Fruit fly (Drosophila melanogaster): Measurements from ENCODE around the gene shtd.
A peak's percentile ranks its signal among the peaks of the same experiment; 100 is the strongest.

The shtd gene

DNA sequence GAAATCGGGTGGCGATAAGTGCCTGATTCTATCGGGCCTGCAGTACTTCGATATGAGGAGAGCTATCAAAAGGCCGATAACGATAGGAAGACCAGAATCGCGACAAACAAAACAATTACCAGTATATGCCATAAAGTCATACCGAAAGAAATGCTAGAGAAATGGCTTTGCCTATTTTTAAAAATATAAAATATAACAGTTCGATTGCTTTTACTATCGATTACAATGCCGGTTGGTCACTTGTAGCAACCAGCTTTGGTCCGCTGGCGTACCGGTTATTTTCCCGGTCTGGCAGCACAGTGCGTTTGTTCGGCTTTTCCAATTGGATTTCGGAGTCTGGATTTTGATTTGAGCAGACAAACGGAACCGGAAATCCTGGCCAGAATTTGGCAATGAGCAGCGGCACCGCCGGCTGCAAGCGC lies at the start of gene shtd, which contains the start of the genes CG6294 and CG6299 (continued):
- peak; percentile 48 for TF ChIP-seq CG33213 (GFP tag; optimal IDR thresholded peaks at IDR 0.05)
- peak; percentile 58 for TF ChIP-seq Nf-YC (tag; optimal IDR thresholded peaks at IDR 0.05)
- TF ChIP-seq Scr (GFP tag; IDR thresholded peaks at IDR 0.05; ENCODE audit: partially characterized antibody), result peak; percentile 92
- no peak for TF ChIP-seq Neu2 (GFP tag; optimal IDR thresholded peaks at IDR 0.05; ENCODE audit: borderline replicate concordance)
- no peak for TF ChIP-seq Atf6 (GFP tag; IDR thresholded peaks at IDR 0.05)
- TF ChIP-seq bsh (GFP tag; optimal IDR thresholded peaks at IDR 0.05), result no peak
- no peak for TF ChIP-seq ci (GFP tag; IDR thresholded peaks at IDR 0.05)
- TF ChIP-seq Lhr (GFP tag; optimal IDR thresholded peaks at IDR 0.05), result peak; percentile 47
- no peak for TF ChIP-seq Atf3 (GFP tag; optimal IDR thresholded peaks at IDR 0.05)
- TF ChIP-seq gfzf (GFP tag; optimal IDR thresholded peaks at IDR 0.05), result peak; percentile 16
- TF ChIP-seq CG10267 (tag; optimal IDR thresholded peaks at IDR 0.05), result peak; percentile 42
- TF ChIP-seq nerfin-1 (tag; optimal IDR thresholded peaks at IDR 0.05), result no peak
- TF ChIP-seq lola (GFP tag; optimal IDR thresholded peaks at IDR 0.05), result no peak
- TF ChIP-seq ap (GFP tag; IDR thresholded peaks at IDR 0.05), result no peak
- TF ChIP-seq CG15696 (tag; optimal IDR thresholded peaks at IDR 0.05), result peak; percentile 14
- peak; percentile 8 for TF ChIP-seq CG9817 (tag; optimal IDR thresholded peaks at IDR 0.05)
- no peak for TF ChIP-seq nom (GFP tag; optimal IDR thresholded peaks at IDR 0.05)
- peak; percentile 91 for TF ChIP-seq MBD-R2 (GFP tag; IDR thresholded peaks at IDR 0.05)
- TF ChIP-seq CG9437 (GFP tag; optimal IDR thresholded peaks at IDR 0.05), result no peak
- TF ChIP-seq Dip3 (GFP tag; optimal IDR thresholded peaks at IDR 0.05), result peak; percentile 8
- TF ChIP-seq CG30403 (GFP tag; optimal IDR thresholded peaks at IDR 0.05), result peak; percentile 34
- TF ChIP-seq dati (GFP tag; IDR thresholded peaks at IDR 0.05), result no peak
- TF ChIP-seq Dbx (GFP tag; IDR thresholded peaks at IDR 0.05), result 0 out of 3 replicates have a peak, but pooled peaks have one; percentile 13
- no peak for TF ChIP-seq Rx (GFP tag; IDR thresholded peaks at IDR 0.05)
- peak; percentile 83 for TF ChIP-seq Doc3 (GFP tag; IDR thresholded peaks at IDR 0.05; ENCODE audit: partially characterized antibody)
- no peak for TF ChIP-seq kay (GFP tag; optimal IDR thresholded peaks at IDR 0.05)
- TF ChIP-seq YL-1 (GFP tag; optimal IDR thresholded peaks at IDR 0.05), result peak; percentile 67
- TF ChIP-seq CG15479 (GFP tag; optimal IDR thresholded peaks at IDR 0.05), result peak; percentile 38
- peak; percentile 19 to 29 for TF ChIP-seq dpn (GFP tag; optimal IDR thresholded peaks at IDR 0.05)
- no peak for TF ChIP-seq CG10543 (GFP tag; optimal IDR thresholded peaks at IDR 0.05)
- TF ChIP-seq Kr (GFP tag; optimal IDR thresholded peaks at IDR 0.05), result no peak
- no peak for TF ChIP-seq sisA (GFP tag; IDR thresholded peaks at IDR 0.05)
- peak; percentile 24 for TF ChIP-seq CG2120 (GFP tag; optimal IDR thresholded peaks at IDR 0.05)
- no peak for TF ChIP-seq CG14965 (GFP tag; optimal IDR thresholded peaks at IDR 0.05; ENCODE audit: borderline replicate concordance)
- TF ChIP-seq Antp (GFP tag; optimal IDR thresholded peaks at IDR 0.05), result peak; percentile 1
- no peak for TF ChIP-seq CG7271 (tag; optimal IDR thresholded peaks at IDR 0.05)
- TF ChIP-seq grn (GFP tag; optimal IDR thresholded peaks at IDR 0.05), result no peak
- TF ChIP-seq CG7963 (GFP tag; IDR thresholded peaks at IDR 0.05; ENCODE audit: partially characterized antibody), result peak; percentile 99
- peak; percentile 32 for TF ChIP-seq CG13775 (GFP tag; optimal IDR thresholded peaks at IDR 0.05)
- TF ChIP-seq HmgZ (tag; optimal IDR thresholded peaks at IDR 0.05), result peak; percentile 53
- no peak for TF ChIP-seq CG10654 (GFP tag; optimal IDR thresholded peaks at IDR 0.05)
- TF ChIP-seq CG17385 (GFP tag; optimal IDR thresholded peaks at IDR 0.05), result no peak
- peak; percentile 84 for TF ChIP-seq amos (GFP tag; IDR thresholded peaks at IDR 0.05; ENCODE audit: partially characterized antibody)
- no peak for TF ChIP-seq Vsx1 (GFP tag; optimal IDR thresholded peaks at IDR 0.05)
- TF ChIP-seq Dad (GFP tag; optimal IDR thresholded peaks at IDR 0.05), result no peak
- peak; percentile 94 for TF ChIP-seq Dll (GFP tag; IDR thresholded peaks at IDR 0.05; ENCODE audit: partially characterized antibody)
- 0 out of 3 replicates have a peak, but pooled peaks have one; percentile 16 for TF ChIP-seq CG34422 (GFP tag; IDR thresholded peaks at IDR 0.05)
- TF ChIP-seq CG11723 (GFP tag; optimal IDR thresholded peaks at IDR 0.05), result no peak
- no peak for TF ChIP-seq cwo (GFP tag; optimal IDR thresholded peaks at IDR 0.05)

All from whole organism, embryonic.